ENCODE assay signal across 5 fruit fly cellular contexts in genomic region chr3L:20444815-20445519, dm6.
TF ChIP-seq lines count a peak whose summit lies in the region.

No protein-coding gene starts in this region.

- TF ChIP-seq CTCF in whole organism, embryonic (GFP tag; optimal IDR thresholded peaks at IDR 0.05; lab: Kevin White, UChicago): peak; percentile 28

TF ChIP-seq in whole organism, adult, 20 proteins besides CTCF, POLR2A, EP300 and RAD21 (continues in another document):
- TF ChIP-seq toe (GFP tag; optimal IDR thresholded peaks at IDR 0.05; lab: Kevin White, UChicago) (peak; percentile 8), Clk (GFP tag; optimal IDR thresholded peaks at IDR 0.05; lab: Kevin White, UChicago) (peak; percentile 49), ovo (GFP tag; optimal IDR thresholded peaks at IDR 0.05; lab: Kevin White, UChicago) (no peak), CG7101 (tag; optimal IDR thresholded peaks at IDR 0.05; lab: Kevin White, UChicago) (peak; percentile 90), CG5204 (GFP tag; optimal IDR thresholded peaks at IDR 0.05; lab: Kevin White, UChicago) (peak; percentile 32), bab1 (GFP tag; optimal IDR thresholded peaks at IDR 0.05; lab: Kevin White, UChicago) (peak; percentile 68), cic (GFP tag; optimal IDR thresholded peaks at IDR 0.05; lab: Kevin White, UChicago) (peak; percentile 9), tj (GFP tag; optimal IDR thresholded peaks at IDR 0.05; lab: Kevin White, UChicago) (peak; percentile 41), pad (GFP tag; optimal IDR thresholded peaks at IDR 0.05; lab: Kevin White, UChicago) (peak; percentile 41), kay (GFP tag; lab: Kevin White, UChicago; ENCODE audit: borderline replicate concordance) (peak; percentile 86), CG33017 (tag; optimal IDR thresholded peaks at IDR 0.05; lab: Kevin White, UChicago) (peak; percentile 89), CG1620 (GFP tag; optimal IDR thresholded peaks at IDR 0.05; lab: Kevin White, UChicago) (peak; percentile 18), CG14711 (tag; optimal IDR thresholded peaks at IDR 0.05; lab: Kevin White, UChicago) (peak; percentile 85), CG11617 (GFP tag; optimal IDR thresholded peaks at IDR 0.05; lab: Kevin White, UChicago) (peak; percentile 88), Mnt (GFP tag; optimal IDR thresholded peaks at IDR 0.05; lab: Kevin White, UChicago) (peak; percentile 57), CG12768 (GFP tag; optimal IDR thresholded peaks at IDR 0.05; lab: Kevin White, UChicago) (peak; percentile 91), Crg-1 (GFP tag; optimal IDR thresholded peaks at IDR 0.05; lab: Kevin White, UChicago) (peak; percentile 3), cnc (optimal IDR thresholded peaks at IDR 0.05; lab: Kevin White, UChicago) (no peak)

TF ChIP-seq in whole organism, embryonic, 481 proteins besides CTCF, POLR2A, EP300 and RAD21 (continues in another document):
- TF ChIP-seq CG8290 (GFP tag; optimal IDR thresholded peaks at IDR 0.05; lab: Kevin White, UChicago) (peak; percentile 48), CG8290 (tag; optimal IDR thresholded peaks at IDR 0.05; lab: Kevin White, UChicago) (peak; percentile 0 to 82), CG6683 (GFP tag; optimal IDR thresholded peaks at IDR 0.05; lab: Kevin White, UChicago) (peak; percentile 68), Adf1 (GFP tag; IDR thresholded peaks at IDR 0.05; lab: Robert Waterston, UW) (peak; percentile 54), CG14441 (GFP tag; IDR thresholded peaks at IDR 0.05; lab: Robert Waterston, UW) (peak; percentile 94), NK7.1 (GFP tag; optimal IDR thresholded peaks at IDR 0.05; lab: Kevin White, UChicago) (no peak), CG9727 (GFP tag; optimal IDR thresholded peaks at IDR 0.05; lab: Kevin White, UChicago) (peak; percentile 87), Hey (tag; optimal IDR thresholded peaks at IDR 0.05; lab: Kevin White, UChicago) (no peak), dan (GFP tag; IDR thresholded peaks at IDR 0.05; lab: Robert Waterston, UW) (0 out of 2 replicates have a peak, but pooled peaks have one; percentile 42), peb (GFP tag; IDR thresholded peaks at IDR 0.05; lab: Robert Waterston, UW) (peak; percentile 81), CG6854 (GFP tag; optimal IDR thresholded peaks at IDR 0.05; lab: Kevin White, UChicago) (peak; percentile 62), Hmr (GFP tag; optimal IDR thresholded peaks at IDR 0.05; lab: Kevin White, UChicago) (peak; percentile 84), scrt (GFP tag; optimal IDR thresholded peaks at IDR 0.05; lab: Kevin White, UChicago) (peak; percentile 58), dpn (GFP tag; optimal IDR thresholded peaks at IDR 0.05; lab: Kevin White, UChicago) (peak; percentile 24 to 89), amos (GFP tag; IDR thresholded peaks at IDR 0.05; lab: Robert Waterston, UW; ENCODE audit: partially characterized antibody) (no peak), CG13775 (GFP tag; optimal IDR thresholded peaks at IDR 0.05; lab: Kevin White, UChicago) (peak; percentile 79), ase (GFP tag; IDR thresholded peaks at IDR 0.05; lab: Robert Waterston, UW) (peak; percentile 94), vnd (GFP tag; IDR thresholded peaks at IDR 0.05; lab: Robert Waterston, UW; ENCODE audit: partially characterized antibody) (no peak)

TF ChIP-seq in whole organism, prepupa, 60 proteins besides CTCF, POLR2A, EP300 and RAD21 (continues in another document):
- TF ChIP-seq CG6163 (GFP tag; IDR thresholded peaks at IDR 0.05; lab: Robert Waterston, UW): peak; percentile 95
- TF ChIP-seq achi (GFP tag; optimal IDR thresholded peaks at IDR 0.05; lab: Kevin White, UChicago): peak; percentile 92
- peak; percentile 93 for TF ChIP-seq Sox102F (GFP tag; optimal IDR thresholded peaks at IDR 0.05; lab: Kevin White, UChicago)
- TF ChIP-seq CG6854 (GFP tag; optimal IDR thresholded peaks at IDR 0.05; lab: Kevin White, UChicago): peak; percentile 82
- TF ChIP-seq CG32006 (GFP tag; optimal IDR thresholded peaks at IDR 0.05; lab: Kevin White, UChicago): peak; percentile 91
- no peak for TF ChIP-seq Hr38 (GFP tag; optimal IDR thresholded peaks at IDR 0.05; lab: Kevin White, UChicago)
- TF ChIP-seq Gug (GFP tag; IDR thresholded peaks at IDR 0.05; lab: Robert Waterston, UW): peak; percentile 85
- peak; percentile 89 for TF ChIP-seq CG7368 (GFP tag; optimal IDR thresholded peaks at IDR 0.05; lab: Kevin White, UChicago)
- peak; percentile 82 for TF ChIP-seq Ets96B (tag; optimal IDR thresholded peaks at IDR 0.05; lab: Kevin White, UChicago)
- peak; percentile 81 for TF ChIP-seq CG4318 (GFP tag; optimal IDR thresholded peaks at IDR 0.05; lab: Kevin White, UChicago)
- peak; percentile 83 for TF ChIP-seq Sox15 (GFP tag; optimal IDR thresholded peaks at IDR 0.05; lab: Kevin White, UChicago)
- TF ChIP-seq eg (GFP tag; IDR thresholded peaks at IDR 0.05; lab: Robert Waterston, UW): peak; percentile 92
- peak; percentile 84 for TF ChIP-seq CG11762 (GFP tag; optimal IDR thresholded peaks at IDR 0.05; lab: Kevin White, UChicago; ENCODE audit: insufficient read depth)
- peak; percentile 92 for TF ChIP-seq acj6 (GFP tag; optimal IDR thresholded peaks at IDR 0.05; lab: Kevin White, UChicago)
- TF ChIP-seq esn (GFP tag; optimal IDR thresholded peaks at IDR 0.05; lab: Kevin White, UChicago): peak; percentile 93
- peak; percentile 71 for TF ChIP-seq fd85E (GFP tag; optimal IDR thresholded peaks at IDR 0.05; lab: Kevin White, UChicago)
- peak; percentile 75 for TF ChIP-seq Eip93F (GFP tag; optimal IDR thresholded peaks at IDR 0.05; lab: Kevin White, UChicago)
- TF ChIP-seq CG16779 (tag; optimal IDR thresholded peaks at IDR 0.05; lab: Kevin White, UChicago): peak; percentile 80
- peak; percentile 96 for TF ChIP-seq svp (GFP tag; lab: Kevin White, UChicago)

TF ChIP-seq in whole organism, pupa, 21 proteins besides CTCF, POLR2A, EP300 and RAD21:
- TF ChIP-seq CG8159 (tag; optimal IDR thresholded peaks at IDR 0.05; lab: Kevin White, UChicago): peak; percentile 86
- TF ChIP-seq Pif1A (GFP tag; optimal IDR thresholded peaks at IDR 0.05; lab: Kevin White, UChicago): peak; percentile 88
- peak; percentile 91 for TF ChIP-seq Ets98B (GFP tag; IDR thresholded peaks at IDR 0.05; lab: Robert Waterston, UW)
- TF ChIP-seq CG15710 (tag; optimal IDR thresholded peaks at IDR 0.05; lab: Kevin White, UChicago): peak; percentile 80
- peak; percentile 92 for TF ChIP-seq Pif1B (GFP tag; optimal IDR thresholded peaks at IDR 0.05; lab: Kevin White, UChicago)
- TF ChIP-seq gl (tag; optimal IDR thresholded peaks at IDR 0.05; lab: Kevin White, UChicago): peak; percentile 76
- peak; percentile 85 for TF ChIP-seq CG9948 (tag; optimal IDR thresholded peaks at IDR 0.05; lab: Kevin White, UChicago)
- no peak for TF ChIP-seq EcR (GFP tag; optimal IDR thresholded peaks at IDR 0.05; lab: Kevin White, UChicago)
- peak; percentile 83 for TF ChIP-seq CG34367 (tag; optimal IDR thresholded peaks at IDR 0.05; lab: Kevin White, UChicago)
- peak; percentile 86 for TF ChIP-seq CG14655 (GFP tag; optimal IDR thresholded peaks at IDR 0.05; lab: Kevin White, UChicago)
- TF ChIP-seq Snoo (tag; optimal IDR thresholded peaks at IDR 0.05; lab: Kevin White, UChicago): peak; percentile 91
- TF ChIP-seq CG4496 (GFP tag; IDR thresholded peaks at IDR 0.05; lab: Robert Waterston, UW): peak; percentile 95
- TF ChIP-seq rn (GFP tag; IDR thresholded peaks at IDR 0.05; lab: Robert Waterston, UW): peak; percentile 80
- no peak for TF ChIP-seq CG13204 (GFP tag; optimal IDR thresholded peaks at IDR 0.05; lab: Kevin White, UChicago)
- TF ChIP-seq CG8301 (tag; optimal IDR thresholded peaks at IDR 0.05; lab: Kevin White, UChicago): peak; percentile 85
- TF ChIP-seq CG10348 (GFP tag; IDR thresholded peaks at IDR 0.05; lab: Robert Waterston, UW): no peak
- peak; percentile 88 for TF ChIP-seq CG17806 (tag; optimal IDR thresholded peaks at IDR 0.05; lab: Kevin White, UChicago)
- TF ChIP-seq fd96Ca (GFP tag; IDR thresholded peaks at IDR 0.05; lab: Robert Waterston, UW): peak; percentile 86
- TF ChIP-seq CG12605 (GFP tag; IDR thresholded peaks at IDR 0.05; lab: Robert Waterston, UW): peak; percentile 91
- peak; percentile 85 for TF ChIP-seq CG32121 (GFP tag; IDR thresholded peaks at IDR 0.05; lab: Robert Waterston, UW)
- TF ChIP-seq D1 (tag; optimal IDR thresholded peaks at IDR 0.05; lab: Kevin White, UChicago): peak; percentile 65

TF ChIP-seq in whole organism, wandering third instar larva, 38 proteins besides CTCF, POLR2A, EP300 and RAD21 (continues in another document):
- TF ChIP-seq h (GFP tag; optimal IDR thresholded peaks at IDR 0.05; lab: Kevin White, UChicago): peak; percentile 95
- no peak for TF ChIP-seq CG9705 (GFP tag; optimal IDR thresholded peaks at IDR 0.05; lab: Kevin White, UChicago)
- TF ChIP-seq ey (GFP tag; optimal IDR thresholded peaks at IDR 0.05; lab: Kevin White, UChicago): peak; percentile 80
- no peak for TF ChIP-seq Hr78 (GFP tag; optimal IDR thresholded peaks at IDR 0.05; lab: Kevin White, UChicago)
- TF ChIP-seq lola (GFP tag; optimal IDR thresholded peaks at IDR 0.05; lab: Kevin White, UChicago): no peak
- TF ChIP-seq Dfd (GFP tag; optimal IDR thresholded peaks at IDR 0.05; lab: Kevin White, UChicago): no peak
- TF ChIP-seq OdsH (GFP tag; optimal IDR thresholded peaks at IDR 0.05; lab: Kevin White, UChicago): peak; percentile 92
- no peak for TF ChIP-seq CrebA (GFP tag; optimal IDR thresholded peaks at IDR 0.05; lab: Kevin White, UChicago; ENCODE audit: borderline replicate concordance)
- TF ChIP-seq br (GFP tag; optimal IDR thresholded peaks at IDR 0.05; lab: Kevin White, UChicago): peak; percentile 82
- TF ChIP-seq tai (GFP tag; optimal IDR thresholded peaks at IDR 0.05; lab: Kevin White, UChicago): peak; percentile 65
- no peak for TF ChIP-seq Mio (GFP tag; optimal IDR thresholded peaks at IDR 0.05; lab: Kevin White, UChicago)
- TF ChIP-seq Sp1 (GFP tag; optimal IDR thresholded peaks at IDR 0.05; lab: Kevin White, UChicago): peak; percentile 78
- TF ChIP-seq brk (GFP tag; optimal IDR thresholded peaks at IDR 0.05; lab: Kevin White, UChicago): peak; percentile 92
- TF ChIP-seq sv (GFP tag; optimal IDR thresholded peaks at IDR 0.05; lab: Kevin White, UChicago): peak; percentile 73
- TF ChIP-seq Dif (GFP tag; optimal IDR thresholded peaks at IDR 0.05; lab: Kevin White, UChicago; ENCODE audit: partially characterized antibody): no peak
- TF ChIP-seq sage (GFP tag; optimal IDR thresholded peaks at IDR 0.05; lab: Kevin White, UChicago): peak; percentile 86
- TF ChIP-seq Abd-B (GFP tag; optimal IDR thresholded peaks at IDR 0.05; lab: Kevin White, UChicago): no peak
- TF ChIP-seq dsf (GFP tag; optimal IDR thresholded peaks at IDR 0.05; lab: Kevin White, UChicago; ENCODE audit: borderline replicate concordance): no peak
- TF ChIP-seq fru (GFP tag; optimal IDR thresholded peaks at IDR 0.05; lab: Kevin White, UChicago): peak; percentile 90
- no peak for TF ChIP-seq N (GFP tag; optimal IDR thresholded peaks at IDR 0.05; lab: Kevin White, UChicago)
- peak in 1 of 2 experiments; percentile 95 for TF ChIP-seq foxo (GFP tag; optimal IDR thresholded peaks at IDR 0.05; lab: Kevin White, UChicago)
- no peak for TF ChIP-seq pan (optimal IDR thresholded peaks at IDR 0.05; lab: Kevin White, UChicago)
- no peak for TF ChIP-seq usp (GFP tag; optimal IDR thresholded peaks at IDR 0.05; lab: Kevin White, UChicago)
- peak; percentile 73 for TF ChIP-seq Jra (GFP tag; optimal IDR thresholded peaks at IDR 0.05; lab: Kevin White, UChicago)
